Worm (Caenorhabditis elegans) whole organism, L4/young adult: ENCODE measurements around the gene Y37E11B.2.

ENCODE experiments used
- W03F9.2 ChIP-seq: fragments of 150-350 bp; optimal IDR thresholded peaks from 2 replicates; lab custom pipeline; 2014; ENCODE audit warnings: missing biosample characterization, missing genetic modification characterization
- dao-5 ChIP-seq: sonication (generic microtip); optimal IDR thresholded peaks from 2 replicates; lab custom pipeline; 2016; ENCODE audit warnings: missing genotype, missing genetic modification characterization, moderate library complexity, missing compliant biosample characterization
- him-1 ChIP-seq: sonication (generic microtip); optimal IDR thresholded peaks from 2 replicates; lab custom pipeline; 2016; ENCODE audit warnings: missing genotype, missing genetic modification reagents, missing genetic modification characterization, missing compliant biosample characterization

ce11 chrIV:3599126-3599525, 20.9 kb downstream of the Y37E11B.2 start, which contains the start of gene Y37E11B.6:
- TF ChIP-seq him-1 (tag; lab: Kevin White, UChicago) (no peak), W03F9.2 (no peak), dao-5 (tag; lab: Kevin White, UChicago) (no peak)
